Worm (Caenorhabditis elegans) whole organism, L4/young adult: ENCODE measurements around the gene R04E5.8.
A peak's percentile ranks its signal among the peaks of the same experiment; 100 is the strongest.

ENCODE experiments used
- W03F9.2 ChIP-seq: fragments of 150-350 bp; optimal IDR thresholded peaks from 2 replicates; lab custom pipeline; 2014; ENCODE audit warnings: missing biosample characterization, missing genetic modification characterization
- dao-5 ChIP-seq: sonication (generic microtip); optimal IDR thresholded peaks from 2 replicates; lab custom pipeline; 2016; ENCODE audit warnings: missing genotype, missing genetic modification characterization, moderate library complexity, missing compliant biosample characterization
- him-1 ChIP-seq: sonication (generic microtip); optimal IDR thresholded peaks from 2 replicates; lab custom pipeline; 2016; ENCODE audit warnings: missing genotype, missing genetic modification reagents, missing genetic modification characterization, missing compliant biosample characterization

R04E5.8 gene

ce11 chrX:8811916-8812315 is 6.0 kb upstream of the R04E5.8 start, which contains the start of gene cnnm-2:
TSS of gene cnnm-2 (plus strand) at chrX:8812105.
- no peak for TF ChIP-seq him-1 (tag; lab: Kevin White, UChicago)
- no peak for TF ChIP-seq W03F9.2 (tag; lab: Kevin White, UChicago)
- no peak for TF ChIP-seq dao-5 (tag; lab: Kevin White, UChicago)

- peak; percentile 42 for TF ChIP-seq dao-5 (tag; lab: Kevin White, UChicago)
- peak; percentile 69 for TF ChIP-seq W03F9.2 (tag; lab: Kevin White, UChicago)
- peak; percentile 98 for TF ChIP-seq him-1 (tag; lab: Kevin White, UChicago)
These were observed 5.0 kb upstream of the R04E5.8 start, which contains the start of gene R04E5.9 for ce11 chrX:8810908-8811307. TSS of gene R04E5.9 (minus strand) at chrX:8811142.

ce11 chrX:8808740-8809139 is 2.8 kb upstream of the R04E5.8 start:
- TF ChIP-seq W03F9.2 (tag; lab: Kevin White, UChicago), result no peak

DNA sequence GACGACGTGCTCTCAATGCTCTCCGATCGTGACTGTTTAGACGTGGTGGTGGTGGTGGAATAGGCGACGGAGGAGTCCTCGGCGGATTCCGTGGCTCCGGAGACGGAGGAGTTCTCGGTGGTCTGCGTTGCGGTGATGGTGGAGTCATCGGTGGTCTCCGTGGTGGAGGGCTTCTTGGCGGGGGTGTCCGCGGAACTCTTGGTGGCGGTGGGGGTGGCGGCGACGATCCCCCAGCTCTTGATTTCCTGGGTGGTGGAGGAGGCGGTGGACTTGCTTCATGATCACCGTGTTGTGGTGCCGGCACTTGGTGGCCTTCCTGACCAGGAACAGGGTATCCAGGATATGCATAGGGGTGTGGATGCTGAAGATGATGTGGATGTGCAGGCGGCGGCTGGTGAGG is 445 bp downstream of the R04E5.8 start:
- TF ChIP-seq him-1 (tag; lab: Kevin White, UChicago), result no peak
- TF ChIP-seq W03F9.2 (tag; lab: Kevin White, UChicago), result no peak

ce11 chrX:8800983-8801382 is 4.9 kb downstream of the R04E5.8 start:
- TF ChIP-seq dao-5 (tag; lab: Kevin White, UChicago) (no peak), him-1 (tag; lab: Kevin White, UChicago) (peak; percentile 42), W03F9.2 (tag; lab: Kevin White, UChicago) (no peak)

ce11 chrX:8800355-8800754 is 5.6 kb downstream of the R04E5.8 start:
- no peak for TF ChIP-seq W03F9.2 (tag; lab: Kevin White, UChicago)

DNA sequence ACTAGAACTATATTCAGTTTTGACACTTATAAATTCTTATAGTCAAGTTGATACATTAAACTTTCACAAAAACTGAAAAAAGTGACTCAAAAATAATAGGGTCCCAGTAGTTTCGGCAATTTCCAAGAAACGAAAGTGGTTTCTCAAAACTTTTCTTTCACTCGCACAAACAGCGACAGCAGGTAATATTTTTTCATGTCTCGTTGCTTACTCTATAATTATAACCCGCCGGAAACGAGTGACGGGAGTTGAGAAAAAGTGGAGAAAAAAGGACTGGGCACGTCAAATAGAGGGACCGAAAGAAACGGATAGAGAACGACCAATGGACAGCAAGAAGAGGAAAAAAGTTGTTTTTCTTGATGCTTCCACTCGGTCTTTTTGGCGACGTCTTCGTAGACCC is 6.0 kb downstream of the R04E5.8 start:
- TF ChIP-seq him-1 (tag; lab: Kevin White, UChicago), result no peak
- no peak for TF ChIP-seq dao-5 (tag; lab: Kevin White, UChicago)
- TF ChIP-seq W03F9.2 (tag; lab: Kevin White, UChicago), result no peak

- TF ChIP-seq dao-5 (tag; lab: Kevin White, UChicago), result no peak
- no peak for TF ChIP-seq W03F9.2 (tag; lab: Kevin White, UChicago)
- no peak for TF ChIP-seq him-1 (tag; lab: Kevin White, UChicago)
These were observed 8.3 kb downstream of the R04E5.8 start for ce11 chrX:8797653-8798052.

ce11 chrX:8796699-8797282 is 9.1 kb downstream of the R04E5.8 start, which contains the start of gene R04E5.7:
TSS of gene R04E5.7 (minus strand) at chrX:8797262.
- TF ChIP-seq W03F9.2 (tag; lab: Kevin White, UChicago), result no peak
- no peak for TF ChIP-seq dao-5 (tag; lab: Kevin White, UChicago)
- TF ChIP-seq him-1 (tag; lab: Kevin White, UChicago), result no peak

ce11 chrX:8791821-8792220 is 14.1 kb downstream of the R04E5.8 start, which contains the start of gene chup-1:
TSS of gene chup-1 (plus strand) at chrX:8792160.
- no peak for TF ChIP-seq dao-5 (tag; lab: Kevin White, UChicago)
- no peak for TF ChIP-seq W03F9.2 (tag; lab: Kevin White, UChicago)
- TF ChIP-seq him-1 (tag; lab: Kevin White, UChicago), result no peak

ce11 chrX:8790093-8790492 is 15.8 kb downstream of the R04E5.8 start:
- TF ChIP-seq him-1 (tag; lab: Kevin White, UChicago) (no peak), W03F9.2 (tag; lab: Kevin White, UChicago) (no peak), dao-5 (tag; lab: Kevin White, UChicago) (no peak)

DNA sequence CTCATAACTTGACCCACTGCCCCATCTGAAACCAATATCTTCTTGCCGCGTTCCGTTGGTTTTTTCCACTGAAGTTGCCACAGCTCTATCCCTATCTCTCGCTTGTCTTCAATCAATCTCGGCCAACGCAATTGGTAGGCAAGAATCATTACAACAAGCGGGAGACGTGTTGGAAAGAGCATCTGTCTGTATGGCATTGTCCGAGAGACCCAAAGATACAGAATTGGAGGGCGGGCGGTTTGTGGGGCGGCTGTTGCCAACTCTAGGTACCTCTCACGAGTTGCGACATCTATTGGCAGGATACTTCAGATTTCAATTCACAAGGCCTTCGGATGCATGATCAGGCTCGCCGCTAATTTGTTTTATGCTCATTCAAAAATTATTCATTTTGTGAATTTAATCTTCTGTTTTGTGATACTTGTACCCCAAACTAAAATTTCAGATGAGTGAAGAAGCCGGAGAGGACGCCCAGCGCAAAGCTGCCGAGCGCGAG is 16.9 kb downstream of the R04E5.8 start, which contains the start of gene unc-27:
Gene unc-27, plus strand, starts transcription at position 443 of the 493 bp plus-strand sequence.
- TF ChIP-seq dao-5 (tag; lab: Kevin White, UChicago), result no peak
- no peak for TF ChIP-seq him-1 (tag; lab: Kevin White, UChicago)
- no peak for TF ChIP-seq W03F9.2 (tag; lab: Kevin White, UChicago)

DNA sequence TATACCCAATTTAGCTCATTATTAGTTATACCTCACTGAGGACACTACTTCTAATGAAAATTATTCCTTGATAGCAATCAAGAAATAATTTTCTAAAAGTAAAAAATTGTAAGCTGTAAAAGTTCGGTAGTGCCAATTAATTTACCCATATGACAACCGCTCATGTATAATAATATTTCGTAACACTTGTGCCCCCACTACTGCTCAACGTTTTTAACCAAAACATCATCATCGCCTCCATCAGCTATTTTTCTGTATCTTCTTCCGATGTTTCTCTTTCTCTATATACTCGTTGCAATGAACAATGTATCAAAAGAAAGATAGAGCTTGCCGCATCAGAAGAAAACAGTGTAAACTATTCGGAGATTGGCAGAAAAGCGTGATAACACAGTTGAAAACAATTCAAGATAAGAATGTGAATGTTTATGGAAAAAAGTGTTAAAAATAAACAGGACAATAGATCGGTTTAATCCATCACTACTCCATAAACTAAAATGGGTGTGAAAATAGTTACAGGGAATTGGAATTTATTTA is 18.2 kb downstream of the R04E5.8 start:
- TF ChIP-seq dao-5 (tag; lab: Kevin White, UChicago) (no peak), him-1 (tag; lab: Kevin White, UChicago) (no peak), W03F9.2 (tag; lab: Kevin White, UChicago) (no peak)

DNA sequence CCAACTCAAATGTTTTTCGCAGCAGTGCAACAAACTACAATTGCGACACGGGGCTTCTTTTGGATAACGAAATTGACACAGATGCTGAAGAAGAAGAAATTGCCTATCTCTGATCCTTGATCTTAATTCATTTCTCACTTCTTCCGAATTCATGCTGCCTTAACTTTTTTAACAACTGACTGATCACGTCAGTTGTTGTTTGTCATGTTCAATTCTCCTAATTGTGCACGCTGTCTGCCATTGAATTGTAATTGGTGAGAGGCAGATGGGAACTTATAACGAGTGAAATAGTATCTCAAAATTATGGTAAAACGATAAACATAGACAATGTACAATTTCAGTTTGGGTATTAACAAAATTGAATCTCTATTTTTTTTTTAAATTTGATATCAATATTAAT is 19.2 kb downstream of the R04E5.8 start:
- no peak for TF ChIP-seq dao-5 (tag; lab: Kevin White, UChicago)
- TF ChIP-seq W03F9.2 (tag; lab: Kevin White, UChicago), result no peak
- TF ChIP-seq him-1 (tag; lab: Kevin White, UChicago), result no peak
